Worm (Caenorhabditis elegans): ENCODE results near the gene T09F3.2.

T09F3.2 gene

ce11 chrII:10388041-10388706 is 2.8 kb upstream of the T09F3.2 start:
- TF ChIP-seq fos-1 (tag; optimal IDR thresholded peaks at IDR 0.05) (peak; percentile 64), nhr-129 (tag; optimal IDR thresholded peaks at IDR 0.05) (peak; percentile 27), snpc-4 (tag; optimal IDR thresholded peaks at IDR 0.05) (peak; percentile 24), nhr-25 (tag; optimal IDR thresholded peaks at IDR 0.05) (peak; percentile 76), F13H6.1 (tag; optimal IDR thresholded peaks at IDR 0.05) (peak; percentile 79), ztf-4 (tag; optimal IDR thresholded peaks at IDR 0.05) (peak; percentile 75), gmeb-1 (tag; optimal IDR thresholded peaks at IDR 0.05) (peak; percentile 69), elt-1 (tag; optimal IDR thresholded peaks at IDR 0.05) (no peak), lin-13 (GFP tag; optimal IDR thresholded peaks at IDR 0.05) (peak; percentile 74), egl-27 (tag; optimal IDR thresholded peaks at IDR 0.05) (peak; percentile 31), unc-39 (tag; optimal IDR thresholded peaks at IDR 0.05) (no peak), ama-1 (optimal IDR thresholded peaks at IDR 0.05) (peak; percentile 50), lsy-2 (tag; optimal IDR thresholded peaks at IDR 0.05) (peak; percentile 14 to 86), mab-5 (tag; optimal IDR thresholded peaks at IDR 0.05) (peak; percentile 41), mbf-1 (tag; optimal IDR thresholded peaks at IDR 0.05) (no peak), R02D3.7 (tag; optimal IDR thresholded peaks at IDR 0.05) (peak; percentile 94), zag-1 (tag; optimal IDR thresholded peaks at IDR 0.05) (no peak), unc-62 (GFP tag; optimal IDR thresholded peaks at IDR 0.05) (no peak), ceh-16 (tag; optimal IDR thresholded peaks at IDR 0.05) (no peak), nhr-11 (tag; optimal IDR thresholded peaks at IDR 0.05) (no peak), crh-2 (tag; optimal IDR thresholded peaks at IDR 0.05) (peak; percentile 73), nhr-6 (tag; optimal IDR thresholded peaks at IDR 0.05) (peak; percentile 32), sma-9 (GFP tag; optimal IDR thresholded peaks at IDR 0.05) (peak; percentile 67), sma-9 (tag; optimal IDR thresholded peaks at IDR 0.05) (no peak), sem-4 (tag; optimal IDR thresholded peaks at IDR 0.05) (peak; percentile 90), alr-1 (tag; optimal IDR thresholded peaks at IDR 0.05) (no peak), unc-55 (GFP tag; optimal IDR thresholded peaks at IDR 0.05) (peak; percentile 75), ZK546.5 (tag; optimal IDR thresholded peaks at IDR 0.05) (peak; percentile 7), lin-11 (tag; optimal IDR thresholded peaks at IDR 0.05) (peak; percentile 33), blmp-1 (tag; optimal IDR thresholded peaks at IDR 0.05; ENCODE audit: insufficient read depth) (no peak), dmd-4 (tag; optimal IDR thresholded peaks at IDR 0.05) (no peak), nhr-23 (tag; optimal IDR thresholded peaks at IDR 0.05) (no peak), lin-39 (tag; optimal IDR thresholded peaks at IDR 0.05) (no peak), C34F6.9 (tag; optimal IDR thresholded peaks at IDR 0.05) (peak; percentile 76), sma-3 (GFP tag; optimal IDR thresholded peaks at IDR 0.05) (peak; percentile 83), nhr-21 (tag; optimal IDR thresholded peaks at IDR 0.05) (peak; percentile 58), ztf-1 (GFP tag; conservative IDR thresholded peaks at IDR 0.05) (no peak), ceh-82 (tag; optimal IDR thresholded peaks at IDR 0.05) (no peak), nhr-237 (tag; optimal IDR thresholded peaks at IDR 0.05) (no peak), nhr-77 (tag; optimal IDR thresholded peaks at IDR 0.05) (no peak)

ce11 chrII:10389038-10389437 is 1.9 kb upstream of the T09F3.2 start:
- TF ChIP-seq skn-1 (tag; optimal IDR thresholded peaks at IDR 0.05), result no peak
- TF ChIP-seq ZK546.5 (tag; optimal IDR thresholded peaks at IDR 0.05), result no peak
- peak; percentile 71 for TF ChIP-seq fos-1 (tag; optimal IDR thresholded peaks at IDR 0.05)
- no peak for TF ChIP-seq ceh-82 (tag; optimal IDR thresholded peaks at IDR 0.05)
- TF ChIP-seq ztf-4 (tag; optimal IDR thresholded peaks at IDR 0.05), result no peak
- no peak for TF ChIP-seq nhr-12 (tag; optimal IDR thresholded peaks at IDR 0.05)
- TF ChIP-seq nhr-23 (tag; optimal IDR thresholded peaks at IDR 0.05), result no peak
- TF ChIP-seq ztf-11 (tag; optimal IDR thresholded peaks at IDR 0.05), result no peak
- TF ChIP-seq alr-1 (tag; optimal IDR thresholded peaks at IDR 0.05), result no peak
- TF ChIP-seq zag-1 (tag; optimal IDR thresholded peaks at IDR 0.05), result no peak
- peak; percentile 55 to 58 for TF ChIP-seq mdl-1 (tag; optimal IDR thresholded peaks at IDR 0.05)
- no peak for TF ChIP-seq mbf-1 (tag; optimal IDR thresholded peaks at IDR 0.05)
- TF ChIP-seq mab-5 (tag; optimal IDR thresholded peaks at IDR 0.05), result no peak
- TF ChIP-seq lin-39 (tag; optimal IDR thresholded peaks at IDR 0.05), result no peak
- TF ChIP-seq sma-3 (GFP tag; optimal IDR thresholded peaks at IDR 0.05), result peak; percentile 90
- peak; percentile 61 for TF ChIP-seq ama-1 (optimal IDR thresholded peaks at IDR 0.05)
- peak; percentile 39 for TF ChIP-seq sem-4 (tag; optimal IDR thresholded peaks at IDR 0.05)
- TF ChIP-seq nhr-21 (tag; optimal IDR thresholded peaks at IDR 0.05), result peak; percentile 86
- no peak for TF ChIP-seq aly-2 (tag; optimal IDR thresholded peaks at IDR 0.05)
- TF ChIP-seq egl-27 (tag; optimal IDR thresholded peaks at IDR 0.05), result no peak
- TF ChIP-seq crh-2 (tag; optimal IDR thresholded peaks at IDR 0.05), result peak; percentile 74
- no peak for TF ChIP-seq nhr-10 (tag; optimal IDR thresholded peaks at IDR 0.05)
- TF ChIP-seq ceh-16 (tag; optimal IDR thresholded peaks at IDR 0.05), result no peak
- TF ChIP-seq F13H6.1 (tag; optimal IDR thresholded peaks at IDR 0.05), result peak; percentile 79
- no peak for TF ChIP-seq elt-1 (tag; optimal IDR thresholded peaks at IDR 0.05)
- no peak for TF ChIP-seq dmd-4 (tag; optimal IDR thresholded peaks at IDR 0.05)
- TF ChIP-seq snpc-4 (tag; optimal IDR thresholded peaks at IDR 0.05), result peak; percentile 17
- no peak for TF ChIP-seq nhr-77 (tag; optimal IDR thresholded peaks at IDR 0.05)
- TF ChIP-seq blmp-1 (tag; optimal IDR thresholded peaks at IDR 0.05; ENCODE audit: insufficient read depth), result peak; percentile 86
- no peak for TF ChIP-seq unc-39 (tag; optimal IDR thresholded peaks at IDR 0.05)
- TF ChIP-seq lsy-2 (tag; optimal IDR thresholded peaks at IDR 0.05), result peak in 1 of 2 experiments; percentile 65
- peak; percentile 34 for TF ChIP-seq Y55F3AM.14 (GFP tag; optimal IDR thresholded peaks at IDR 0.05)
- TF ChIP-seq R02D3.7 (tag; optimal IDR thresholded peaks at IDR 0.05), result no peak
- TF ChIP-seq nhr-11 (tag; optimal IDR thresholded peaks at IDR 0.05), result no peak
- TF ChIP-seq peb-1 (tag; optimal IDR thresholded peaks at IDR 0.05), result no peak
- TF ChIP-seq lin-13 (GFP tag; optimal IDR thresholded peaks at IDR 0.05), result peak; percentile 52
- peak; percentile 63 for TF ChIP-seq nhr-129 (tag; optimal IDR thresholded peaks at IDR 0.05)
- no peak for TF ChIP-seq nhr-237 (tag; optimal IDR thresholded peaks at IDR 0.05)

Data from whole organism, L2 larva.